Fruit fly (Drosophila melanogaster) whole organism, pupa: ENCODE data around the gene TwdlW.

Experiments used
- CG10348 ChIP-seq: fragments of 200-800 bp; sonication (Bioruptor generic); IDR thresholded peaks from 2 replicates; pipeline ENCODE4 v1.3.6; 2022; ENCODE audit warnings: missing biosample characterization, missing genetic modification characterization
- CG13204 ChIP-seq: fragments of 200-800 bp; sonication (Bioruptor generic); optimal IDR thresholded peaks from 2 replicates; lab custom pipeline; 2018; ENCODE audit warnings: missing biosample characterization, mild to moderate bottlenecking, missing genetic modification characterization, moderate library complexity
- CG15710 ChIP-seq: fragments of 200-800 bp; sonication (Bioruptor generic); optimal IDR thresholded peaks from 2 replicates; lab custom pipeline; 2018; ENCODE audit warnings: missing biosample characterization, mild to moderate bottlenecking, missing genetic modification characterization, moderate library complexity
- CG8159 ChIP-seq: fragments of 200-800 bp; sonication (Bioruptor generic); optimal IDR thresholded peaks from 3 replicates; lab custom pipeline; 2018; ENCODE audit warnings: missing biosample characterization, mild to moderate bottlenecking, missing genetic modification characterization, moderate library complexity
- CG8301 ChIP-seq: fragments of 200-800 bp; sonication (Bioruptor generic); optimal IDR thresholded peaks from 2 replicates; lab custom pipeline; 2018; ENCODE audit warnings: missing biosample characterization, mild to moderate bottlenecking, missing genetic modification characterization
- D1 ChIP-seq: fragments of 200-800 bp; sonication (Bioruptor generic); optimal IDR thresholded peaks from 2 replicates; lab custom pipeline; 2018; ENCODE audit warnings: missing biosample characterization, mild to moderate bottlenecking, missing genetic modification characterization, moderate library complexity
- EcR ChIP-seq: fragments of 200-800 bp; sonication (Bioruptor generic); optimal IDR thresholded peaks from 3 replicates; lab custom pipeline; 2019; ENCODE audit warnings: missing biosample characterization, missing genetic modification characterization, mild to moderate bottlenecking, moderate library complexity, missing genetic modification reagents
- Pif1A ChIP-seq: fragments of 200-800 bp; sonication (Bioruptor generic); optimal IDR thresholded peaks from 3 replicates; lab custom pipeline; 2016; ENCODE audit warnings: missing biosample characterization, missing genetic modification characterization
- Pif1B ChIP-seq: fragments of 200-800 bp; sonication (Bioruptor generic); optimal IDR thresholded peaks from 3 replicates; lab custom pipeline; 2016; ENCODE audit warnings: missing biosample characterization, missing genetic modification characterization
- Snoo ChIP-seq: fragments of 200-800 bp; sonication (Bioruptor generic); optimal IDR thresholded peaks from 3 replicates; lab custom pipeline; 2017; ENCODE audit warnings: missing biosample characterization, mild to moderate bottlenecking, missing genetic modification characterization, inconsistent platforms
- rn ChIP-seq: fragments of 200-800 bp; sonication (Bioruptor generic); IDR thresholded peaks from 2 replicates; pipeline ENCODE4 v1.3.6; 2022; ENCODE audit warnings: missing biosample characterization, missing genetic modification characterization

- TF ChIP-seq Pif1A (GFP tag; lab: Kevin White, UChicago) (no peak), Snoo (tag; lab: Kevin White, UChicago) (no peak), CG8159 (no peak), EcR (no peak), rn (GFP tag; lab: Robert Waterston, UW) (no peak), Pif1B (GFP tag; lab: Kevin White, UChicago) (no peak), D1 (tag; lab: Kevin White, UChicago) (no peak), CG13204 (no peak), CG8301 (tag; lab: Kevin White, UChicago) (no peak), CG10348 (GFP tag; lab: Robert Waterston, UW) (no peak), CG15710 (tag; lab: Kevin White, UChicago) (no peak)
Observed at dm6 chr3R:17135747-17136146, 6.5 kb downstream of the TwdlW start, which contains the start of gene CG5246.
